Fruit fly (Drosophila melanogaster) whole organism, adult: ENCODE results near the gene Piezo.

Experiments
- CG11617 ChIP-seq: fragments of 200-800 bp; sonication (Bioruptor generic); optimal IDR thresholded peaks from 2 replicates; lab custom pipeline; 2017; ENCODE audit warnings: mild to moderate bottlenecking, missing biosample characterization, missing genetic modification reagents, missing genetic modification characterization
- CG12768 ChIP-seq: fragments of 200-800 bp; sonication (Bioruptor generic); optimal IDR thresholded peaks from 2 replicates; lab custom pipeline; 2017; ENCODE audit warnings: missing biosample characterization, missing genetic modification characterization, mild to moderate bottlenecking, moderate library complexity, missing genetic modification reagents
- CG14711 ChIP-seq: fragments of 200-800 bp; sonication (Bioruptor generic); optimal IDR thresholded peaks from 2 replicates; lab custom pipeline; 2018; ENCODE audit warnings: missing biosample characterization, mild to moderate bottlenecking, missing genetic modification characterization, moderate library complexity
- CG33017 ChIP-seq: fragments of 200-800 bp; sonication (Bioruptor generic); optimal IDR thresholded peaks from 2 replicates; lab custom pipeline; 2018; ENCODE audit warnings: missing biosample characterization, mild to moderate bottlenecking, missing genetic modification characterization, moderate library complexity
- CG7101 ChIP-seq: fragments of 200-800 bp; sonication (Bioruptor generic); optimal IDR thresholded peaks from 2 replicates; lab custom pipeline; 2018; ENCODE audit warnings: missing biosample characterization, mild to moderate bottlenecking, missing genetic modification characterization, moderate library complexity
- Mnt ChIP-seq: fragments of 200-800 bp; sonication (Bioruptor generic); optimal IDR thresholded peaks from 2 replicates; lab custom pipeline; 2016; ENCODE audit warnings: missing biosample characterization, mild to moderate bottlenecking, missing genetic modification characterization
- cic ChIP-seq: fragments of 200-800 bp; sonication (Bioruptor generic); optimal IDR thresholded peaks from 2 replicates; lab custom pipeline; 2017; ENCODE audit warnings: missing biosample characterization, mild to moderate bottlenecking, missing genetic modification characterization, moderate library complexity
- kay ChIP-seq: fragments of 200-800 bp; sonication (Bioruptor generic); peaks from one replicate; lab custom pipeline; 2016; ENCODE audit warnings: missing biosample characterization, missing genetic modification characterization, borderline replicate concordance
- pad ChIP-seq: fragments of 200-800 bp; sonication (Bioruptor generic); optimal IDR thresholded peaks from 3 replicates; lab custom pipeline; 2017; ENCODE audit warnings: missing biosample characterization, missing genetic modification characterization, mild to moderate bottlenecking, moderate library complexity, missing genetic modification reagents
- tj ChIP-seq: fragments of 200-800 bp; sonication (Bioruptor generic); optimal IDR thresholded peaks from 3 replicates; lab custom pipeline; 2017; ENCODE audit warnings: missing biosample characterization, mild to moderate bottlenecking, missing genetic modification characterization, moderate library complexity

dm6 chr2L:8133772-8134386 is 29.0 kb upstream of the Piezo start:
- TF ChIP-seq CG12768 (GFP tag; lab: Kevin White, UChicago) (no peak), cic (GFP tag; lab: Kevin White, UChicago) (no peak), kay (peak; percentile 74), CG7101 (no peak), Mnt (GFP tag; lab: Kevin White, UChicago) (no peak), pad (GFP tag; lab: Kevin White, UChicago) (no peak), CG14711 (tag; lab: Kevin White, UChicago) (no peak), CG33017 (tag; lab: Kevin White, UChicago) (no peak), tj (GFP tag; lab: Kevin White, UChicago) (no peak), CG11617 (no peak)
